Worm (Caenorhabditis elegans): ENCODE data around the gene F26F12.2.

The F26F12.2 gene

DNA sequence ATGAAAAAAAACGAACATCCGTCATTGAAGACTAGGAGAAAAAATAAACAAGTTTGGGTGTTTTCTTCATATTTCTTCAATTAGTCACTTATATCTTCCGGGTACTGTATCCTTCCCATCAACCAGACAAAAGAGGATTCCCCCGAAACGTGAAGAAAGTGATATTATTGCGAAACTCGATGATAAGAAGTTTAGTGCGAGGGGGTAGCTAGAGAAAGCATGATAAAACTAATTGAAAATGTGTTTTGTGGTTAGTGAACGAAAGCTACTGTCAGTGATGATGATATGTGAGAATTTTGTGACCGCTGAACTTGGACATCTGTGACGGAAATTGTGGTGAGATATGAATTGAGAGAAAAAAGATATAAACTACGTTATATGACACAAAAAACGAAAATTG lies 15.4 kb downstream of the F26F12.2 start (continued):
- TF ChIP-seq F23B12.7 (tag; optimal IDR thresholded peaks at IDR 0.05; ENCODE audit: insufficient read depth) (no peak), ztf-28 (GFP tag; IDR thresholded peaks at IDR 0.05) (no peak)

- TF ChIP-seq bed-2 (GFP tag; IDR thresholded peaks at IDR 0.05) = no peak
- peak; percentile 93 for TF ChIP-seq nhr-80 (tag; optimal IDR thresholded peaks at IDR 0.05)
- TF ChIP-seq atf-7 (tag; optimal IDR thresholded peaks at IDR 0.05) = peak; percentile 56
Observed at ce11 chrV:5821451-5822143, 16.8 kb downstream of the F26F12.2 start.

DNA sequence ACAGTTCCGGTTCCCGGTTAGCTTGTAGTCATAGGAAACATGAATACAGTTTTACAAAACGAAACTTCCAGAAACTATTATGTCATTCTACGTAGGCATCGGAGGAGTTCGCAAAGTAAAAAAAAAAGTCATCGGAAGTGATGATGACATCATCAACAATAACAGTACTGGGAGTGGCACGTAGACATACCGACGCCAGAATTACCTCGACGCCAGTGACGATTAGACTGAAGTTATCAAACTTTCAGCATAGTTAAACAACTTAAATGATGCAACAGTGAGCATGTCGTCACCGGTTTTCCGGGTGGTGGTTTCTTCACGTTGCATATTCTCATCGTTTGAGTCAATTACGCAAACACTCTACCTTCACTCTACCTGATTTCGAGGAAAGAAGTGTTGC lies 18.0 kb downstream of the F26F12.2 start:
- TF ChIP-seq gei-17 (GFP tag; optimal IDR thresholded peaks at IDR 0.05) (no peak), sdz-38 (tag; optimal IDR thresholded peaks at IDR 0.05) (no peak), F52B5.7 (tag; optimal IDR thresholded peaks at IDR 0.05) (no peak), madf-3 (GFP tag; IDR thresholded peaks at IDR 0.05) (no peak), F37B4.10 (GFP tag; IDR thresholded peaks at IDR 0.05) (no peak), mxl-1 (tag; optimal IDR thresholded peaks at IDR 0.05) (no peak)

- TF ChIP-seq dox-1 (GFP tag; IDR thresholded peaks at IDR 0.05) (peak; percentile 6; the same call in 1 of the 2 replicates), nhr-120 (GFP tag; IDR thresholded peaks at IDR 0.05) (no peak), efl-1 (GFP tag; optimal IDR thresholded peaks at IDR 0.05) (no peak), nhr-80 (tag; optimal IDR thresholded peaks at IDR 0.05) (peak; percentile 66)
Observed at ce11 chrV:5819903-5820302, 18.5 kb downstream of the F26F12.2 start.

- no peak for TF ChIP-seq cebp-1 (GFP tag; IDR thresholded peaks at IDR 0.05)
- peak; percentile 52 for TF ChIP-seq cebp-1 (tag; optimal IDR thresholded peaks at IDR 0.05)
- TF ChIP-seq F37B4.10 (GFP tag; IDR thresholded peaks at IDR 0.05) = no peak
- no peak for TF ChIP-seq unc-130 (GFP tag; optimal IDR thresholded peaks at IDR 0.05)
- TF ChIP-seq nhr-80 (tag; optimal IDR thresholded peaks at IDR 0.05) = peak; percentile 75
- no peak for TF ChIP-seq chd-7 (tag; optimal IDR thresholded peaks at IDR 0.05)
- no peak for TF ChIP-seq ceh-91 (GFP tag; IDR thresholded peaks at IDR 0.05)
- TF ChIP-seq ceh-100 (GFP tag; IDR thresholded peaks at IDR 0.05) = no peak
- TF ChIP-seq ztf-26 (tag; optimal IDR thresholded peaks at IDR 0.05) = no peak
- TF ChIP-seq zim-3 (tag; optimal IDR thresholded peaks at IDR 0.05) = no peak
- peak; percentile 38 for TF ChIP-seq ets-4 (GFP tag; optimal IDR thresholded peaks at IDR 0.05)
- peak; percentile 42 for TF ChIP-seq atf-7 (tag; optimal IDR thresholded peaks at IDR 0.05)
- TF ChIP-seq let-607 (tag; optimal IDR thresholded peaks at IDR 0.05) = peak in 1 of 2 experiments; percentile 14
- TF ChIP-seq tbx-9 (tag; optimal IDR thresholded peaks at IDR 0.05; ENCODE audit: borderline replicate concordance) = no peak
- TF ChIP-seq dox-1 (GFP tag; IDR thresholded peaks at IDR 0.05) = no peak
- TF ChIP-seq F57A8.1 (GFP tag; optimal IDR thresholded peaks at IDR 0.05) = no peak
Observed at ce11 chrV:5816470-5817061, 21.8 kb downstream of the F26F12.2 start.

DNA sequence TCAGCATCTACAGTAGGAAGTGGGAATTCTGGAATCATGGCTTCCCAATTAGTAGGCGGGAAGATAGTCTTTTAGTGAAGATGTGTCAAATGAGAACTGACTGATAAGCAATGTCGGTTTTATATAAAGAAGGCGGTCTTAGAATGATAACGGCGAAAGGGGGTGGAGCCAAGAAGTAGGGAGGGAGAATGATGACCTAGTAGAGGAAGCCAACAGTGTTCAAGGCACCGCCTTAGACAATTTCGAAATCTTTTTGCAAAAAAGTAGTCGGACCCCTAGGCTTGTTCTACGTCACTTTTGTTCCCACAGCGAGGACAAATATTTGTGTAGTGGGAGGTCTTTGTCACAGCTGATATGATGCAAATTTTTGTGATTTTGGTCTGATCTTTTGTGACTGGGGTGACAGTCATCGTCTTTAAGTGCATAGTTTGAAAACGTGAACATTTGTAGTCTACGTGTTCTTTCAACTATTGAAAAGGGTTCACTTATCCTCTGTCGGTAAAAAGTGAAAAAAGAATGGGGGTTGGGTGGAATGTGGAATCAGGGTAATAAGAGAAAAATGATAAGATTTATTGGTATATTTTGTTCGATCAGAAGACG lies 25.3 kb downstream of the F26F12.2 start, which contains the start of gene ZC250.4:
TSS of gene ZC250.4 (minus strand) at position 78 of the 600 bp plus-strand sequence.
- TF ChIP-seq snpc-4 (GFP tag; optimal IDR thresholded peaks at IDR 0.05) = no peak
- no peak for TF ChIP-seq snpc-4 (tag; optimal IDR thresholded peaks at IDR 0.05)
- no peak for TF ChIP-seq ztf-26 (tag; optimal IDR thresholded peaks at IDR 0.05)
- peak; percentile 77 for TF ChIP-seq nhr-80 (tag; optimal IDR thresholded peaks at IDR 0.05)
- TF ChIP-seq cebp-1 (GFP tag; IDR thresholded peaks at IDR 0.05) = no peak
- TF ChIP-seq cebp-1 (tag; optimal IDR thresholded peaks at IDR 0.05) = peak; percentile 43
